Fruit fly (Drosophila melanogaster): Measurements from ENCODE around the gene CG9121.

Gene CG9121

DNA sequence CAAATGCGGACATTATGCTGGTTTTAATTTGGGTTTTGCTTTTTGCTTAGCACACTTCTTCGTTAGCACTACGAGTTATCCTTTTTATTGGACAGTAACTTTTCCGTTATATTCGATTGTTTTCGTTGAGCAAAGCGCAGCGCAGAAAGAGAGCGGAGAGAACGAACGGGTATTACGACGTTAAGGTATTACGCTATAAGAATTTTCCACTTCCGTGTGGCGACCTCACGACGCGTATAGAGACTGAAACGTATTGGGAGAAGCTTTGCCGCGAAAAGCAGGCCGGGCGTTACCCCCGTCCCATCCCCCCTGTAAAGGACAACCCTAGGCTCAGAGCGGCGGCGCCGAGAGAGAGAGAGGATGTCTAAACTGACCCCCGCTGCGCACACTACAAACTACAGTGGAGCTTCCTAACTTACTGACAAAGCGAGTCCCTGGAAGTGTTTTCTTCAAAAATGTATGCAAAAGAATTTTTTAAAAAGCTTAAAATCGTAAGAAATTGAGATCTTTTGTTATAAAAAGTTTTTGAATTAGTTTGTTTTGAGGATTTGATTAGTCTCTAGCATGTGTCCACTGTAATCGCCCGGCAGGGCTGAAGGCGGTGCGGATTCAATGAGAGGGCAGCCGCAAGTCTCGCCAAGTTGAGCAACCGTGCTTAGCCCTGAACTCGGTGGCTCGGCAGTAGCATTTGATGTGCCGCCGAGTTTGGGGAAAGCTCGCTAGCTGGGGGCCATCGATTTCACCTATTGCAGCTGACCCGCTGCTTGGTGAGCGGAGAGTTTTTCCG, 46.0 kb downstream of the CG9121 start (continued):
- TF ChIP-seq CG18619 (GFP tag; optimal IDR thresholded peaks at IDR 0.05) (peak; percentile 91), Lpt (GFP tag; optimal IDR thresholded peaks at IDR 0.05) (no peak), CG9797 (GFP tag; optimal IDR thresholded peaks at IDR 0.05) (peak; percentile 40), dmrt99B (tag; optimal IDR thresholded peaks at IDR 0.05) (peak; percentile 96), CG9215 (GFP tag; IDR thresholded peaks at IDR 0.05) (peak; percentile 95), sc (optimal IDR thresholded peaks at IDR 0.05) (no peak), sc (GFP tag; optimal IDR thresholded peaks at IDR 0.05) (peak; percentile 79), gcm (GFP tag; optimal IDR thresholded peaks at IDR 0.05) (peak; percentile 87), pfk (GFP tag; optimal IDR thresholded peaks at IDR 0.05) (peak; percentile 50), CG16863 (GFP tag; optimal IDR thresholded peaks at IDR 0.05) (peak; percentile 95), ap (GFP tag; IDR thresholded peaks at IDR 0.05) (peak; percentile 94), prd (optimal IDR thresholded peaks at IDR 0.05) (no peak), prd (GFP tag; IDR thresholded peaks at IDR 0.05) (peak; percentile 98), Six4 (GFP tag; optimal IDR thresholded peaks at IDR 0.05) (peak; percentile 91), jigr1 (GFP tag; IDR thresholded peaks at IDR 0.05) (peak; percentile 91), rib (GFP tag; IDR thresholded peaks at IDR 0.05) (peak; percentile 95), NC2α (GFP tag; optimal IDR thresholded peaks at IDR 0.05) (peak; percentile 83), CG30431 (GFP tag; optimal IDR thresholded peaks at IDR 0.05) (peak; percentile 87), CG30403 (GFP tag; optimal IDR thresholded peaks at IDR 0.05) (peak; percentile 95), CG10565 (GFP tag; optimal IDR thresholded peaks at IDR 0.05) (peak; percentile 62), Sox100B (GFP tag; optimal IDR thresholded peaks at IDR 0.05) (peak; percentile 87), Rfx (GFP tag; IDR thresholded peaks at IDR 0.05) (peak; percentile 98), CG5245 (GFP tag; optimal IDR thresholded peaks at IDR 0.05) (peak; percentile 91), z (GFP tag; IDR thresholded peaks at IDR 0.05) (peak; percentile 56; the same call in 1 of the 3 replicates), MESR4 (GFP tag; optimal IDR thresholded peaks at IDR 0.05) (peak; percentile 34), corto (GFP tag; optimal IDR thresholded peaks at IDR 0.05) (peak; percentile 43), CG12236 (GFP tag; optimal IDR thresholded peaks at IDR 0.05) (peak; percentile 84), ewg (GFP tag; optimal IDR thresholded peaks at IDR 0.05) (peak; percentile 97), CG8359 (GFP tag; optimal IDR thresholded peaks at IDR 0.05; ENCODE audit: borderline replicate concordance) (peak; percentile 71), CG32772 (GFP tag; IDR thresholded peaks at IDR 0.05) (peak; percentile 96), CG10267 (tag; optimal IDR thresholded peaks at IDR 0.05) (peak; percentile 85), nom (GFP tag; optimal IDR thresholded peaks at IDR 0.05) (peak; percentile 64), CG33557 (GFP tag; optimal IDR thresholded peaks at IDR 0.05) (peak; percentile 67), CG9932 (GFP tag; IDR thresholded peaks at IDR 0.05) (peak; percentile 97), ro (GFP tag; IDR thresholded peaks at IDR 0.05) (peak; percentile 88), CG3838 (GFP tag; optimal IDR thresholded peaks at IDR 0.05) (peak; percentile 70), sd (tag; optimal IDR thresholded peaks at IDR 0.05) (peak; percentile 80), MTF-1 (GFP tag; optimal IDR thresholded peaks at IDR 0.05; ENCODE audit: borderline replicate concordance) (peak; percentile 76), Dp (GFP tag; optimal IDR thresholded peaks at IDR 0.05) (no peak), CG10321 (GFP tag; IDR thresholded peaks at IDR 0.05) (peak; percentile 65; the same call in 1 of the 2 replicates), CG18476 (GFP tag; optimal IDR thresholded peaks at IDR 0.05) (peak; percentile 91), HmgZ (tag; optimal IDR thresholded peaks at IDR 0.05) (peak; percentile 96), H15 (GFP tag; IDR thresholded peaks at IDR 0.05) (peak; percentile 96), CG6791 (GFP tag; IDR thresholded peaks at IDR 0.05; ENCODE audit: partially characterized antibody) (no peak), YL-1 (GFP tag; optimal IDR thresholded peaks at IDR 0.05) (peak; percentile 60), org-1 (GFP tag; optimal IDR thresholded peaks at IDR 0.05) (peak; percentile 92), schlank (tag; optimal IDR thresholded peaks at IDR 0.05) (peak; percentile 94), ATbp (GFP tag; optimal IDR thresholded peaks at IDR 0.05) (peak; percentile 93), fru (optimal IDR thresholded peaks at IDR 0.05) (no peak), dpn (GFP tag; optimal IDR thresholded peaks at IDR 0.05) (peak; percentile 95 to 96)

All from whole organism, embryonic.